Worm (Caenorhabditis elegans): Measurements from ENCODE around the gene R02E4.3.

DNA sequence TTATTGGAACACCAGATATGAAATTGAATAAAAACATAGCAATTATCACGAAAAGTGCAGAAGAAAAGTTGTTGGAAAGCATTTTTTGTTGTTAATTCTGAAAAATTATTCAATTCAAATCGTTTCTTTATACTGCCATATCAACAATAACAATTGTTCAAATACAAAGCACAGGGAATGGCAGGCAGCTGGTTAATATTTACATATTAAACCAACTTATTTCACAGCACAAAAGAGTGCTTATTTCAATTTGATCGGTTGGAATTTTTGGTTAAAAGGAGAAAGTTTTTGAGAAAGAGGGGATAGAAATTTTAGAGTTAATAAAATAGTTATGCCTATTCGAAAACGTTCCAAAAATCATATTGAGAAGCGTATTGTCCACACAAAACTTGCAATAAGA lies 19.0 kb upstream of the R02E4.3 start, which contains the start of gene F09F9.3:
- no peak for TF ChIP-seq him-1 (tag; optimal IDR thresholded peaks at IDR 0.05)
- no peak for TF ChIP-seq W03F9.2 (tag; optimal IDR thresholded peaks at IDR 0.05)
